Worm (Caenorhabditis elegans): ENCODE results near the gene oops-1.

Gene oops-1

DNA sequence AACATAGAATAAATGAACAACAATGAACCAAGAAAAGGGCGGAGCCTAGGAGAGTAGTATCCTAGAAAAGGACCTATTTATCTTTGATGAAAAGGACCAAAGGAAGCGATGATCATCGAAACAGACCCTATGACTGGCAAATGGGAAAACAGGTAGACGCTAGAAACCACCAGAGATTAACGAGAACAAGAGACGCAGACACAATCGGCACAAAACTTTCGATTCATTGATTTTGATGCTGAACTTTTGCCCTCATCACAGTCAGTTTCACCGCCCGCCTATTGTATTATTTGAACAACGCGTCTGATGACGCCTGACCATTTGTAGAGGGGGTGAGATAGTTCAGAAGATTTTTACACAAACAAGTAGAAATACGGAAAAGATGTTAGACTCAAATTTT is 48.3 kb downstream of the oops-1 start (continued):
- TF ChIP-seq lsy-2 (tag; optimal IDR thresholded peaks at IDR 0.05) (peak in 1 of 2 experiments; percentile 30), skn-1 (tag; optimal IDR thresholded peaks at IDR 0.05) (no peak), ceh-82 (tag; optimal IDR thresholded peaks at IDR 0.05) (peak in 1 of 3 experiments; percentile 9), elt-3 (tag; optimal IDR thresholded peaks at IDR 0.05) (peak in 3 of 6 experiments; percentile 36 to 81 (median 46)), vab-15 (tag; optimal IDR thresholded peaks at IDR 0.05) (no peak)

DNA sequence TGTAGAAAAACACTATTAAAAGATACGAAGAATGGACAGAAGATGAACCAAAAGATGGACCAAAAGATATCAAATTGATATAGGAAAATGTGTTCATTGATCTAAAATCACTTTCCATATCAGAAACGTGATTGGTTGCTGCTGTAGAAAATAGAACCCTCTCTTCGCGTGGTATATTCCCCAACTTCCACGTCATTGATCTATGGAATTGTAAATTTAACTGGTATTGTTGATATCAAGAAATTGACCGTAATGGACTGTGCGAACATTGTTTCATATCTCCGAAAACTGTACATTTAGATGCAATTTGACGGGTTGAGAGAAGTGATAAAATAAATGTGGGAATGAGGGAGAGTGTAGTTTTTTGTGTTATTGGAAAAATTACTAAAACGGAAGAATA is 49.5 kb downstream of the oops-1 start:
- peak; percentile 85 for TF ChIP-seq nhr-71 (tag; optimal IDR thresholded peaks at IDR 0.05)
- TF ChIP-seq nhr-76 (tag; optimal IDR thresholded peaks at IDR 0.05) = peak; percentile 32
- no peak for TF ChIP-seq nhr-11 (tag; optimal IDR thresholded peaks at IDR 0.05)
- no peak for TF ChIP-seq mab-9 (GFP tag; IDR thresholded peaks at IDR 0.05)
- no peak for TF ChIP-seq ets-5 (GFP tag; IDR thresholded peaks at IDR 0.05)
- no peak for TF ChIP-seq F16B12.6 (tag; optimal IDR thresholded peaks at IDR 0.05)
- peak; percentile 51 for TF ChIP-seq C16A3.4 (tag; optimal IDR thresholded peaks at IDR 0.05)
- no peak for TF ChIP-seq ceh-88 (GFP tag; IDR thresholded peaks at IDR 0.05)
- no peak for TF ChIP-seq unc-98 (GFP tag; IDR thresholded peaks at IDR 0.05)
- peak; percentile 67 for TF ChIP-seq lin-14 (GFP tag; optimal IDR thresholded peaks at IDR 0.05)
- no peak for TF ChIP-seq mef-2 (tag; optimal IDR thresholded peaks at IDR 0.05)
- TF ChIP-seq pqm-1 (tag; optimal IDR thresholded peaks at IDR 0.05) = no peak
- no peak for TF ChIP-seq rnt-1 (tag; optimal IDR thresholded peaks at IDR 0.05)
- peak; percentile 66 for TF ChIP-seq tbx-2 (tag; optimal IDR thresholded peaks at IDR 0.05)
- TF ChIP-seq isw-1 (GFP tag; IDR thresholded peaks at IDR 0.05) = no peak
- no peak for TF ChIP-seq nhr-12 (tag; optimal IDR thresholded peaks at IDR 0.05)
- TF ChIP-seq nhr-90 (tag; optimal IDR thresholded peaks at IDR 0.05; ENCODE audit: poor library complexity) = peak; percentile 66
- TF ChIP-seq aha-1 (tag; optimal IDR thresholded peaks at IDR 0.05) = no peak
- no peak for TF ChIP-seq ceh-90 (tag; optimal IDR thresholded peaks at IDR 0.05)
- no peak for TF ChIP-seq sup-37 (GFP tag; optimal IDR thresholded peaks at IDR 0.05)
- TF ChIP-seq swsn-7 (tag; optimal IDR thresholded peaks at IDR 0.05) = no peak
- TF ChIP-seq aly-2 (tag; optimal IDR thresholded peaks at IDR 0.05) = no peak
- TF ChIP-seq lin-39 (tag; optimal IDR thresholded peaks at IDR 0.05) = no peak
- no peak for TF ChIP-seq mep-1 (tag; optimal IDR thresholded peaks at IDR 0.05)
- TF ChIP-seq C34B4.2 (tag; optimal IDR thresholded peaks at IDR 0.05) = no peak
- TF ChIP-seq nhr-20 (tag; optimal IDR thresholded peaks at IDR 0.05) = peak; percentile 95
- TF ChIP-seq fkh-8 (tag; optimal IDR thresholded peaks at IDR 0.05) = no peak
- no peak for TF ChIP-seq nhr-84 (tag; optimal IDR thresholded peaks at IDR 0.05)
- TF ChIP-seq elt-3 (tag; optimal IDR thresholded peaks at IDR 0.05) = peak in 5 of 6 experiments; percentile 85 to 99 (median 89)
- no peak for TF ChIP-seq jun-1 (tag; optimal IDR thresholded peaks at IDR 0.05)
- no peak for TF ChIP-seq lir-3 (tag; optimal IDR thresholded peaks at IDR 0.05; ENCODE audit: poor library complexity)
- TF ChIP-seq egl-13 (tag; optimal IDR thresholded peaks at IDR 0.05) = no peak
- no peak for TF ChIP-seq efl-1 (optimal IDR thresholded peaks at IDR 0.05)
- TF ChIP-seq efl-1 (GFP tag; optimal IDR thresholded peaks at IDR 0.05 in 1 of 2) = peak in 1 of 2 experiments; percentile 44
- no peak for TF ChIP-seq ama-1 (optimal IDR thresholded peaks at IDR 0.05)
- no peak for TF ChIP-seq unc-62 (GFP tag; optimal IDR thresholded peaks at IDR 0.05)
- TF ChIP-seq fkh-10 (GFP tag; optimal IDR thresholded peaks at IDR 0.05) = no peak
- no peak for TF ChIP-seq ztf-11 (tag; optimal IDR thresholded peaks at IDR 0.05)
- no peak for TF ChIP-seq elt-2 (tag; optimal IDR thresholded peaks at IDR 0.05)
- TF ChIP-seq dpl-1 (GFP tag; optimal IDR thresholded peaks at IDR 0.05) = no peak
- TF ChIP-seq fos-1 (tag; optimal IDR thresholded peaks at IDR 0.05) = no peak
- no peak for TF ChIP-seq sptf-1 (tag; optimal IDR thresholded peaks at IDR 0.05)
- TF ChIP-seq xbp-1 (tag; optimal IDR thresholded peaks at IDR 0.05) = no peak
- no peak for TF ChIP-seq egl-27 (tag; optimal IDR thresholded peaks at IDR 0.05)
- peak; percentile 55 for TF ChIP-seq vab-15 (tag; optimal IDR thresholded peaks at IDR 0.05)
- TF ChIP-seq nhr-77 (tag; optimal IDR thresholded peaks at IDR 0.05) = no peak
- TF ChIP-seq ztf-4 (tag; optimal IDR thresholded peaks at IDR 0.05) = no peak
- TF ChIP-seq irx-1 (tag; optimal IDR thresholded peaks at IDR 0.05) = no peak
- TF ChIP-seq mdl-1 (tag; optimal IDR thresholded peaks at IDR 0.05) = peak in 1 of 2 experiments; percentile 53
- TF ChIP-seq ceh-8 (GFP tag; optimal IDR thresholded peaks at IDR 0.05) = no peak

Data from whole organism, L1 larva.